Fruit fly (Drosophila melanogaster) whole organism, embryonic: ENCODE results near the gene SmydA-2.

ENCODE experiments used
- Abd-B ChIP-seq: fragments of 200-800 bp; sonication (Bioruptor generic); optimal IDR thresholded peaks from 2 replicates; lab custom pipeline; 2018; ENCODE audit warnings: missing biosample characterization, mild to moderate bottlenecking, missing genetic modification characterization, moderate library complexity
- Atf-2 ChIP-seq: fragments of 200-800 bp; sonication (Bioruptor generic); optimal IDR thresholded peaks from 2 replicates; lab custom pipeline; 2016; ENCODE audit warnings: missing biosample characterization, missing genetic modification characterization
- Atf3 ChIP-seq: fragments of 200-800 bp; sonication (Bioruptor generic); optimal IDR thresholded peaks from 3 replicates; lab custom pipeline; 2016; ENCODE audit warnings: missing biosample characterization, missing genetic modification characterization
- Atf6 ChIP-seq: fragments of 200-800 bp; sonication (Bioruptor generic); IDR thresholded peaks from 2 replicates; pipeline ENCODE4 v1.3.6; 2022; ENCODE audit warnings: missing biosample characterization, missing genetic modification characterization
- Blimp-1 ChIP-seq: fragments of 200-800 bp; sonication (Bioruptor generic); optimal IDR thresholded peaks from 3 replicates; lab custom pipeline; 2018; ENCODE audit warnings: missing biosample characterization, missing genetic modification characterization, mild to moderate bottlenecking, moderate library complexity, missing genetic modification reagents
- BtbVII ChIP-seq: fragments of 200-800 bp; sonication (Bioruptor generic); optimal IDR thresholded peaks from 3 replicates; lab custom pipeline; 2017; ENCODE audit warnings: missing biosample characterization, mild to moderate bottlenecking, missing genetic modification characterization
- CG10462 ChIP-seq: fragments of 200-800 bp; sonication (Bioruptor generic); optimal IDR thresholded peaks from 2 replicates; lab custom pipeline; 2016; ENCODE audit warnings: missing biosample characterization, missing genetic modification characterization
- CG13123 ChIP-seq: fragments of 200-800 bp; sonication (Bioruptor generic); optimal IDR thresholded peaks from 2 replicates; lab custom pipeline; 2016; ENCODE audit warnings: missing biosample characterization, missing genetic modification characterization
- CG14667 ChIP-seq: fragments of 200-800 bp; sonication (Bioruptor generic); IDR thresholded peaks from 2 replicates; pipeline ENCODE4 v1.3.6; 2022; ENCODE audit warnings: missing biosample characterization, missing genetic modification characterization
- CG17568 ChIP-seq: fragments of 200-800 bp; sonication (Bioruptor generic); optimal IDR thresholded peaks from 2 replicates; lab custom pipeline; 2018; ENCODE audit warnings: missing biosample characterization, mild to moderate bottlenecking, missing genetic modification characterization, moderate library complexity
- CG17829 ChIP-seq: fragments of 200-800 bp; optimal IDR thresholded peaks from 2 replicates; lab custom pipeline; 2019; ENCODE audit warnings: missing biosample characterization, mild to moderate bottlenecking, missing genetic modification characterization, moderate library complexity
- CG17912 ChIP-seq: fragments of 200-800 bp; sonication (Bioruptor generic); optimal IDR thresholded peaks from 2 replicates; lab custom pipeline; 2018; ENCODE audit warnings: missing biosample characterization, mild to moderate bottlenecking, missing genetic modification characterization
- CG1792 ChIP-seq: fragments of 200-800 bp; sonication (Bioruptor generic); optimal IDR thresholded peaks from 2 replicates; lab custom pipeline; 2016; ENCODE audit warnings: missing biosample characterization, missing genetic modification characterization
- CG18476 ChIP-seq: fragments of 200-800 bp; sonication (Bioruptor generic); optimal IDR thresholded peaks from 2 replicates; lab custom pipeline; 2016; ENCODE audit warnings: missing biosample characterization, mild to moderate bottlenecking, missing genetic modification characterization
- CG3281 ChIP-seq: fragments of 200-800 bp; sonication (Bioruptor generic); optimal IDR thresholded peaks from 3 replicates; lab custom pipeline; 2017; ENCODE audit warnings: missing biosample characterization, mild to moderate bottlenecking, missing genetic modification characterization
- CG4730 ChIP-seq: fragments of 200-800 bp; sonication (Bioruptor generic); IDR thresholded peaks from 2 replicates; pipeline ENCODE4 v1.3.6; 2022; ENCODE audit warnings: missing biosample characterization, missing genetic modification characterization
- CG5953 ChIP-seq: fragments of 200-800 bp; sonication (Bioruptor generic); IDR thresholded peaks from 2 replicates; pipeline ENCODE4 v1.3.6; 2022; ENCODE audit warnings: missing biosample characterization, missing genetic modification characterization
- CG8089 ChIP-seq: fragments of 200-800 bp; sonication (Bioruptor generic); optimal IDR thresholded peaks from 3 replicates; lab custom pipeline; 2016; ENCODE audit warnings: missing biosample characterization, missing genetic modification characterization
- CG8478 ChIP-seq: fragments of >200 bp; optimal IDR thresholded peaks from 2 replicates; lab custom pipeline; 2018
- D19B ChIP-seq: fragments of 200-800 bp; sonication (Bioruptor generic); optimal IDR thresholded peaks from 2 replicates; lab custom pipeline; 2017; ENCODE audit warnings: missing biosample characterization, mild to moderate bottlenecking, missing genetic modification characterization
- Dref ChIP-seq: fragments of 200-800 bp; sonication (Bioruptor generic); IDR thresholded peaks from 2 replicates; pipeline ENCODE4 v1.3.6; 2022; ENCODE audit warnings: missing biosample characterization, missing genetic modification characterization
- Ets97D ChIP-seq: fragments of 200-800 bp; sonication (Bioruptor generic); optimal IDR thresholded peaks from 3 replicates; lab custom pipeline; 2016; ENCODE audit warnings: missing biosample characterization, missing genetic modification characterization
- Fer3 ChIP-seq: fragments of 200-800 bp; sonication (Bioruptor generic); optimal IDR thresholded peaks from 2 replicates; lab custom pipeline; 2018; ENCODE audit warnings: missing biosample characterization, mild to moderate bottlenecking, missing genetic modification characterization, moderate library complexity
- GATAe ChIP-seq: fragments of 200-800 bp; sonication (Bioruptor generic); conservative IDR thresholded peaks from 2 replicates; pipeline ENCODE4 v1.3.6; 2022; ENCODE audit warnings: missing biosample characterization, missing genetic modification characterization
- Hey ChIP-seq: fragments of 200-800 bp; sonication (Bioruptor generic); optimal IDR thresholded peaks from 3 replicates; lab custom pipeline; 2018; ENCODE audit warnings: missing biosample characterization, mild to moderate bottlenecking, missing genetic modification characterization
- Hr78 ChIP-seq, 2 experiments: fragments of 200-800 bp in 1 of 2; fragments of >200 bp in 1 of 2; sonication (Bioruptor generic) in 1 of 2; optimal IDR thresholded peaks; 2 replicates each; lab custom pipeline; 2017 to 2019; ENCODE audit warnings: missing biosample characterization in 2 of 2, missing genetic modification characterization in 2 of 2, mild to moderate bottlenecking in 1 of 2, moderate library complexity in 1 of 2
- Myb ChIP-seq: fragments of 200-800 bp; sonication (Bioruptor generic); optimal IDR thresholded peaks from 2 replicates; lab custom pipeline; 2016; ENCODE audit warnings: missing biosample characterization, missing genetic modification characterization
- NC2β ChIP-seq: fragments of 200-800 bp; sonication (Bioruptor generic); optimal IDR thresholded peaks from 2 replicates; lab custom pipeline; 2016; ENCODE audit warnings: missing biosample characterization, missing genetic modification characterization
- Oaz ChIP-seq: fragments of 200-800 bp; sonication (Bioruptor generic); IDR thresholded peaks from 2 replicates; pipeline ENCODE4 v1.3.6; 2022; ENCODE audit warnings: missing biosample characterization, missing genetic modification characterization
- Sin3A ChIP-seq: fragments of >200 bp; optimal IDR thresholded peaks from 2 replicates; lab custom pipeline; 2018
- Six4 ChIP-seq: fragments of 200-800 bp; sonication (Bioruptor generic); optimal IDR thresholded peaks from 2 replicates; lab custom pipeline; 2016; ENCODE audit warnings: missing biosample characterization, missing genetic modification characterization
- Sry-β ChIP-seq: fragments of 200-800 bp; sonication (Bioruptor generic); optimal IDR thresholded peaks from 2 replicates; lab custom pipeline; 2018; ENCODE audit warnings: missing biosample characterization, mild to moderate bottlenecking, missing genetic modification characterization, moderate library complexity
- Stat92E ChIP-seq, 3 experiments: fragments of >200 bp in 2 of 3; fragments of 200-800 bp in 1 of 3; sonication (Bioruptor generic) in 1 of 3; optimal IDR thresholded peaks; 2 replicates each; lab custom pipeline; 2017 to 2019; ENCODE audit warnings: missing biosample characterization in 3 of 3, missing genetic modification characterization in 3 of 3, mild to moderate bottlenecking in 1 of 3, moderate library complexity in 1 of 3
- ab ChIP-seq: fragments of 200-800 bp; sonication (Bioruptor generic); optimal IDR thresholded peaks from 2 replicates; lab custom pipeline; 2016; ENCODE audit warnings: missing biosample characterization, missing genetic modification characterization
- cad ChIP-seq: fragments of >200 bp; optimal IDR thresholded peaks from 2 replicates; lab custom pipeline; 2017; ENCODE audit warnings: missing biosample characterization, missing genetic modification characterization
- dmrt99B ChIP-seq: fragments of 200-800 bp; sonication (Bioruptor generic); optimal IDR thresholded peaks from 2 replicates; lab custom pipeline; 2018; ENCODE audit warnings: missing biosample characterization, mild to moderate bottlenecking, missing genetic modification characterization, moderate library complexity
- dpn ChIP-seq, 2 experiments: fragments of 200-800 bp; sonication (Bioruptor generic); optimal IDR thresholded peaks; 3 replicates each; lab custom pipeline; 2016; ENCODE audit warnings: missing biosample characterization in 2 of 2, missing genetic modification characterization in 2 of 2
- fru ChIP-seq: fragments of >200 bp; optimal IDR thresholded peaks from 2 replicates; lab custom pipeline; 2017
- grau ChIP-seq: fragments of 200-800 bp; optimal IDR thresholded peaks from 3 replicates; lab custom pipeline; 2019; ENCODE audit warnings: missing biosample characterization, mild to moderate bottlenecking, missing genetic modification characterization, moderate library complexity
- ham ChIP-seq: fragments of 200-800 bp; sonication (Bioruptor generic); IDR thresholded peaks from 2 replicates; pipeline ENCODE4 v1.3.6; 2022; ENCODE audit warnings: missing biosample characterization, missing genetic modification characterization
- hth ChIP-seq: fragments of >200 bp; optimal IDR thresholded peaks from 2 replicates; lab custom pipeline; 2017; ENCODE audit warnings: inconsistent platforms
- mirr ChIP-seq: fragments of 200-800 bp; sonication (Bioruptor generic); optimal IDR thresholded peaks from 3 replicates; lab custom pipeline; 2018; ENCODE audit warnings: missing biosample characterization, mild to moderate bottlenecking, missing genetic modification characterization
- odd ChIP-seq: fragments of 200-800 bp; sonication (Bioruptor generic); optimal IDR thresholded peaks from 2 replicates; lab custom pipeline; 2017; ENCODE audit warnings: missing biosample characterization, mild to moderate bottlenecking, missing genetic modification characterization
- p53 ChIP-seq: fragments of 200-800 bp; sonication (Bioruptor generic); optimal IDR thresholded peaks from 2 replicates; lab custom pipeline; 2016; ENCODE audit warnings: missing biosample characterization, missing genetic modification characterization
- prd ChIP-seq, 3 experiments: fragments of >200 bp in 2 of 3; fragments of 200-800 bp in 1 of 3; sonication (Bioruptor generic) in 1 of 3; optimal IDR thresholded peaks in 2 of 3; IDR thresholded peaks in 1 of 3; 2 replicates in 2 of 3; 3 replicates in 1 of 3; pipeline versions ENCODE4 v1.3.6 to Lab custom; 2017 to 2022; ENCODE audit warnings: missing biosample characterization in 1 of 3, missing genetic modification characterization in 1 of 3
- ranshi ChIP-seq: fragments of 200-800 bp; sonication (Bioruptor generic); IDR thresholded peaks from 2 replicates; pipeline ENCODE4 v1.3.6; 2022; ENCODE audit warnings: missing biosample characterization, missing genetic modification characterization
- sens ChIP-seq: fragments of 200-800 bp; sonication (Bioruptor generic); peaks from one replicate; lab custom pipeline; 2016; ENCODE audit warnings: missing biosample characterization, missing genetic modification characterization
- sob ChIP-seq: fragments of 200-800 bp; sonication (Bioruptor generic); IDR thresholded peaks from 2 replicates; pipeline ENCODE4 v1.3.6; 2022; ENCODE audit warnings: missing biosample characterization, missing genetic modification characterization
- stc ChIP-seq: fragments of 200-800 bp; sonication (Bioruptor generic); IDR thresholded peaks from 2 replicates; pipeline ENCODE4 v1.3.6; 2022; ENCODE audit warnings: missing biosample characterization, missing genetic modification characterization
- tap ChIP-seq: fragments of 200-800 bp; optimal IDR thresholded peaks from 3 replicates; lab custom pipeline; 2019; ENCODE audit warnings: missing biosample characterization, mild to moderate bottlenecking, missing genetic modification characterization, moderate library complexity
- vfl ChIP-seq: fragments of 200-800 bp; sonication (Bioruptor generic); optimal IDR thresholded peaks from 2 replicates; lab custom pipeline; 2016; ENCODE audit warnings: missing biosample characterization, missing genetic modification characterization
- vnd ChIP-seq: fragments of 200-800 bp; sonication (Bioruptor generic); IDR thresholded peaks from 3 replicates; pipeline ENCODE4 v1.3.6; 2022; ENCODE audit warnings: missing biosample characterization, missing genetic modification characterization; ENCODE audit not compliant: partially characterized antibody

Gene SmydA-2

dm6 chr3L:19024800-19025199, 21.7 kb upstream of the SmydA-2 start (continued):
- TF ChIP-seq Stat92E (GFP tag; optimal IDR thresholded peaks at IDR 0.05; lab: Kevin White, UChicago) (peak in 1 of 3 experiments; percentile 70), Atf6 (GFP tag; lab: Robert Waterston, UW) (peak; percentile 61; the same call in 1 of the 2 replicates), stc (GFP tag; lab: Robert Waterston, UW) (peak; percentile 81), mirr (GFP tag; lab: Kevin White, UChicago) (no peak), Blimp-1 (GFP tag; lab: Kevin White, UChicago) (peak; percentile 79), CG18476 (peak; percentile 45), Atf3 (GFP tag; lab: Kevin White, UChicago) (peak; percentile 68), Oaz (GFP tag; lab: Robert Waterston, UW) (no peak), CG5953 (GFP tag; lab: Robert Waterston, UW) (peak; percentile 54; the same call in 1 of the 2 replicates), dmrt99B (tag; lab: Kevin White, UChicago) (peak; percentile 83), CG8089 (GFP tag; lab: Kevin White, UChicago) (peak; percentile 64), ranshi (peak; percentile 48; the same call in 1 of the 2 replicates), BtbVII (GFP tag; lab: Kevin White, UChicago) (peak; percentile 56), CG17568 (GFP tag; lab: Kevin White, UChicago) (peak; percentile 65), ab (GFP tag; lab: Kevin White, UChicago) (peak; percentile 19), sens (GFP tag; lab: Kevin White, UChicago) (peak; percentile 98), fru (lab: Kevin White, UChicago) (no peak), Dref (GFP tag; lab: Robert Waterston, UW) (no peak), GATAe (GFP tag; lab: Robert Waterston, UW) (no peak), dpn (GFP tag; optimal IDR thresholded peaks at IDR 0.05; lab: Kevin White, UChicago) (peak; percentile 65 to 70), CG8478 (no peak), CG14667 (GFP tag; lab: Robert Waterston, UW) (peak; percentile 65; the same call in 1 of the 2 replicates), Hey (no peak), Sin3A (lab: Kevin White, UChicago) (no peak), CG17829 (tag; lab: Kevin White, UChicago) (peak; percentile 86), CG3281 (GFP tag; lab: Kevin White, UChicago) (peak; percentile 61), odd (GFP tag; lab: Kevin White, UChicago) (peak; percentile 60), sob (GFP tag; lab: Robert Waterston, UW) (peak; percentile 73), NC2β (GFP tag; lab: Kevin White, UChicago) (peak; percentile 82), CG1792 (GFP tag; lab: Kevin White, UChicago) (peak; percentile 32), vfl (GFP tag; lab: Kevin White, UChicago) (no peak), Sry-β (GFP tag; lab: Kevin White, UChicago) (no peak), tap (tag; lab: Kevin White, UChicago) (no peak), Six4 (GFP tag; lab: Kevin White, UChicago) (peak; percentile 52), Ets97D (GFP tag; lab: Kevin White, UChicago) (no peak), hth (no peak), p53 (GFP tag; lab: Kevin White, UChicago) (no peak), vnd (GFP tag; lab: Robert Waterston, UW) (no peak), D19B (no peak), grau (peak; percentile 71), Myb (GFP tag; lab: Kevin White, UChicago) (no peak), Hr78 (GFP tag; optimal IDR thresholded peaks at IDR 0.05; lab: Kevin White, UChicago) (peak in 1 of 2 experiments; percentile 50), Abd-B (GFP tag; lab: Kevin White, UChicago) (peak; percentile 51), Atf-2 (GFP tag; lab: Kevin White, UChicago) (peak; percentile 74), Fer3 (tag; lab: Kevin White, UChicago) (peak; percentile 63), prd (optimal IDR thresholded peaks at IDR 0.05; lab: Kevin White, UChicago) (no peak), prd (GFP tag; IDR thresholded peaks at IDR 0.05; lab: Robert Waterston, UW) (peak; percentile 91), CG10462 (GFP tag; lab: Kevin White, UChicago) (peak; percentile 57), ham (GFP tag; lab: Robert Waterston, UW) (no peak), CG4730 (GFP tag; lab: Robert Waterston, UW) (peak; percentile 66; the same call in 1 of the 2 replicates), cad (no peak), CG17912 (GFP tag; lab: Kevin White, UChicago) (no peak), CG13123 (GFP tag; lab: Kevin White, UChicago) (peak; percentile 23)
